Worm (Caenorhabditis elegans): ENCODE measurements around the gene twk-48.

ce11 chrIII:9827163-9827951 lies 33.2 kb upstream of the twk-48 start, which contains the start of the genes ZK632.10 and ZK632.11:
- TF ChIP-seq him-1 (tag; optimal IDR thresholded peaks at IDR 0.05), result no peak
- peak; percentile 85 for TF ChIP-seq W03F9.2 (tag; optimal IDR thresholded peaks at IDR 0.05)
- no peak for TF ChIP-seq dao-5 (tag; optimal IDR thresholded peaks at IDR 0.05)
